Worm (Caenorhabditis elegans) whole organism, L2 larva: ENCODE results near the gene Y55B1BR.8.

Source experiments
- C34F6.9 ChIP-seq: fragments of 150-350 bp; optimal IDR thresholded peaks from 2 replicates; lab custom pipeline; 2014; ENCODE audit warnings: missing biosample characterization, missing genetic modification characterization
- F13H6.1 ChIP-seq: sonication (generic microtip); optimal IDR thresholded peaks from 2 replicates; lab custom pipeline; 2016; ENCODE audit warnings: missing genetic modification characterization, missing compliant biosample characterization
- R02D3.7 ChIP-seq: fragments of 150-350 bp; optimal IDR thresholded peaks from 2 replicates; lab custom pipeline; 2014; ENCODE audit warnings: missing biosample characterization, missing genetic modification characterization
- Y55F3AM.14 ChIP-seq: fragments of 200-800 bp; sonication (Bioruptor generic); optimal IDR thresholded peaks from 2 replicates; lab custom pipeline; 2018; ENCODE audit warnings: mild to moderate bottlenecking, missing genetic modification characterization, missing compliant biosample characterization
- ZK546.5 ChIP-seq: sonication (generic microtip); optimal IDR thresholded peaks from 2 replicates; lab custom pipeline; 2017; ENCODE audit warnings: missing biosample characterization, missing genetic modification characterization
- alr-1 ChIP-seq: fragments of 150-350 bp; optimal IDR thresholded peaks from 2 replicates; lab custom pipeline; 2014; ENCODE audit warnings: missing biosample characterization, missing genetic modification characterization
- aly-2 ChIP-seq: fragments of 150-350 bp; optimal IDR thresholded peaks from 2 replicates; lab custom pipeline; 2014; ENCODE audit warnings: missing biosample characterization, missing genetic modification characterization
- blmp-1 ChIP-seq: sonication (generic microtip); optimal IDR thresholded peaks from 2 replicates; lab custom pipeline; 2017; ENCODE audit warnings: missing genetic modification characterization, mild to moderate bottlenecking, missing compliant biosample characterization, antibody characterized with exemption, moderate library complexity; ENCODE audit not compliant: insufficient read depth
- ceh-16 ChIP-seq: fragments of 150-350 bp; optimal IDR thresholded peaks from 2 replicates; lab custom pipeline; 2014; ENCODE audit warnings: missing biosample characterization, missing genetic modification characterization
- crh-2 ChIP-seq: sonication (generic microtip); optimal IDR thresholded peaks from 2 replicates; lab custom pipeline; 2017; ENCODE audit warnings: missing biosample characterization, missing genetic modification characterization
- dmd-4 ChIP-seq: sonication (generic microtip); optimal IDR thresholded peaks from 2 replicates; lab custom pipeline; 2017; ENCODE audit warnings: missing biosample characterization, missing genetic modification characterization
- egl-27 ChIP-seq: sonication (generic microtip); optimal IDR thresholded peaks from 3 replicates; lab custom pipeline; 2017; ENCODE audit warnings: missing biosample characterization, missing genetic modification reagents, missing genetic modification characterization
- elt-1 ChIP-seq: fragments of 150-350 bp; optimal IDR thresholded peaks from 2 replicates; lab custom pipeline; 2014; ENCODE audit warnings: missing biosample characterization, missing genetic modification characterization
- fos-1 ChIP-seq: fragments of 150-350 bp; optimal IDR thresholded peaks from 2 replicates; lab custom pipeline; 2014; ENCODE audit warnings: missing biosample characterization, missing genetic modification characterization
- lin-11 ChIP-seq: fragments of 150-350 bp; sonication (generic microtip); optimal IDR thresholded peaks from 2 replicates; lab custom pipeline; 2014; ENCODE audit warnings: missing biosample characterization, missing genetic modification characterization, inconsistent platforms, mixed read lengths
- lin-39 ChIP-seq: fragments of 150-350 bp; optimal IDR thresholded peaks from 2 replicates; lab custom pipeline; 2014; ENCODE audit warnings: missing biosample characterization, missing genetic modification reagents, missing genetic modification characterization
- lsy-2 ChIP-seq, 2 experiments: fragments of 150-350 bp in 1 of 2; sonication (generic microtip) in 1 of 2; optimal IDR thresholded peaks; 2 replicates each; lab custom pipeline; 2014 to 2017; ENCODE audit warnings: missing biosample characterization in 2 of 2, missing genetic modification characterization in 2 of 2
- mab-5 ChIP-seq: fragments of 150-350 bp; optimal IDR thresholded peaks from 2 replicates; lab custom pipeline; 2014; ENCODE audit warnings: missing biosample characterization, missing genetic modification characterization
- mbf-1 ChIP-seq: sonication (generic microtip); optimal IDR thresholded peaks from 2 replicates; lab custom pipeline; 2017; ENCODE audit warnings: missing biosample characterization, missing genetic modification characterization
- mdl-1 ChIP-seq, 2 experiments: fragments of 150-350 bp in 1 of 2; sonication (generic microtip) in 1 of 2; optimal IDR thresholded peaks; 2 replicates each; lab custom pipeline; 2017; ENCODE audit warnings: missing biosample characterization in 2 of 2, missing genetic modification characterization in 2 of 2
- nhr-10 ChIP-seq: sonication (generic microtip); optimal IDR thresholded peaks from 2 replicates; lab custom pipeline; 2017; ENCODE audit warnings: missing biosample characterization, missing genetic modification characterization
- nhr-11 ChIP-seq: fragments of 150-350 bp; optimal IDR thresholded peaks from 2 replicates; lab custom pipeline; 2014; ENCODE audit warnings: missing biosample characterization, missing genetic modification characterization
- nhr-12 ChIP-seq: fragments of 150-350 bp; optimal IDR thresholded peaks from 2 replicates; lab custom pipeline; 2014; ENCODE audit warnings: missing biosample characterization, missing genetic modification characterization
- nhr-129 ChIP-seq: fragments of 150-350 bp; optimal IDR thresholded peaks from 2 replicates; lab custom pipeline; 2014; ENCODE audit warnings: missing biosample characterization, missing genetic modification characterization
- nhr-23 ChIP-seq: fragments of 150-350 bp; optimal IDR thresholded peaks from 2 replicates; lab custom pipeline; 2014; ENCODE audit warnings: missing biosample characterization, missing genetic modification reagents, missing genetic modification characterization
- nhr-237 ChIP-seq: fragments of 150-350 bp; optimal IDR thresholded peaks from 2 replicates; lab custom pipeline; 2014; ENCODE audit warnings: missing biosample characterization, missing genetic modification characterization
- nhr-25 ChIP-seq: fragments of 150-350 bp; sonication (generic microtip); optimal IDR thresholded peaks from 3 replicates; lab custom pipeline; 2014; ENCODE audit warnings: missing biosample characterization, missing genetic modification characterization
- nhr-6 ChIP-seq: fragments of 150-350 bp; optimal IDR thresholded peaks from 2 replicates; lab custom pipeline; 2014; ENCODE audit warnings: missing biosample characterization, missing genetic modification characterization
- sem-4 ChIP-seq: fragments of 150-350 bp; optimal IDR thresholded peaks from 2 replicates; lab custom pipeline; 2014; ENCODE audit warnings: missing biosample characterization, missing genetic modification reagents, missing genetic modification characterization
- skn-1 ChIP-seq: sonication (generic microtip); optimal IDR thresholded peaks from 2 replicates; lab custom pipeline; 2017; ENCODE audit warnings: missing biosample characterization, missing genetic modification characterization
- sma-3 ChIP-seq: sonication (generic microtip); optimal IDR thresholded peaks from 2 replicates; lab custom pipeline; 2016; ENCODE audit warnings: missing genetic modification reagents, missing genetic modification characterization, missing compliant biosample characterization
- sma-9 ChIP-seq, 2 experiments: fragments of 150-350 bp in 1 of 2; sonication (generic microtip) in 1 of 2; optimal IDR thresholded peaks; 2 replicates each; lab custom pipeline; 2014 to 2016; ENCODE audit warnings: missing genetic modification characterization in 2 of 2, mild to moderate bottlenecking in 1 of 2, missing biosample characterization in 1 of 2, missing compliant biosample characterization in 1 of 2, missing genetic modification reagents in 1 of 2, moderate library complexity in 1 of 2
- snpc-4 ChIP-seq: fragments of 150-350 bp; optimal IDR thresholded peaks from 2 replicates; lab custom pipeline; 2014; ENCODE audit warnings: missing biosample characterization, missing genetic modification characterization
- unc-39 ChIP-seq: fragments of 150-350 bp; optimal IDR thresholded peaks from 2 replicates; lab custom pipeline; 2014; ENCODE audit warnings: missing biosample characterization, missing genetic modification characterization
- unc-55 ChIP-seq: fragments of 150-350 bp; sonication (generic microtip); optimal IDR thresholded peaks from 3 replicates; lab custom pipeline; 2014; ENCODE audit warnings: missing biosample characterization, missing genetic modification reagents, missing genetic modification characterization
- unc-62 ChIP-seq: fragments of 150-350 bp; optimal IDR thresholded peaks from 2 replicates; lab custom pipeline; 2014; ENCODE audit warnings: missing biosample characterization, missing genetic modification reagents, missing genetic modification characterization
- zag-1 ChIP-seq: fragments of 150-350 bp; optimal IDR thresholded peaks from 2 replicates; lab custom pipeline; 2014; ENCODE audit warnings: missing biosample characterization, missing genetic modification characterization
- ztf-11 ChIP-seq: sonication (generic microtip); optimal IDR thresholded peaks from 2 replicates; lab custom pipeline; 2017; ENCODE audit warnings: missing biosample characterization, missing genetic modification characterization
- ztf-4 ChIP-seq: fragments of 150-350 bp; optimal IDR thresholded peaks from 2 replicates; lab custom pipeline; 2014; ENCODE audit warnings: missing biosample characterization, missing genetic modification characterization

Y55B1BR.8 gene

DNA sequence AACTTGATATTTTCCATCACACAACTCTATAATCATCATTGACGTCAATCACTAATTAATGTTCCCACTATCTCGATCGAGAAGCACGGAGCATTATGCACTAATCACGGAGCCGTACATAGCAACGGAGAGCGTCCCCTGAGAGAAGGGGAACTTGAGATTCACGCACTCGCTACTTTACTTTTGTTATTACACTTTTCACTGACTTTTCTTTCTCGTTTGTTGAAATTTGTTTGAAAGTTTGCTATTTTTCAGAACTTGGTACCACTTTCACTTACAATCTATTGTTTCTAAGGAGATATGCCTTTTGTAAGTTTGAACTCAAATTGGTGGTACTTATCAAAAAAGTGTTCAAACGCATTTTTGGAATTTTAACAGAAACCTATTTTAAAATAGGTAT, at the start of gene Y55B1BR.8:
Gene Y55B1BR.8 (plus strand): TSS at position 301 of the 400 bp plus-strand sequence.
- TF ChIP-seq crh-2 (tag; lab: Kevin White, UChicago): no peak
- no peak for TF ChIP-seq unc-39 (tag; lab: Kevin White, UChicago)
- TF ChIP-seq mdl-1 (tag; optimal IDR thresholded peaks at IDR 0.05; lab: Kevin White, UChicago): no peak
- TF ChIP-seq F13H6.1 (tag; lab: Kevin White, UChicago): no peak
- TF ChIP-seq lsy-2 (tag; optimal IDR thresholded peaks at IDR 0.05; lab: Kevin White, UChicago): no peak
- TF ChIP-seq lin-39: no peak
- TF ChIP-seq sma-9 (GFP tag; optimal IDR thresholded peaks at IDR 0.05; lab: Kevin White, UChicago): no peak
- TF ChIP-seq sma-9 (tag; optimal IDR thresholded peaks at IDR 0.05; lab: Kevin White, UChicago): no peak
- TF ChIP-seq ztf-4 (tag; lab: Kevin White, UChicago): no peak
- no peak for TF ChIP-seq sem-4 (tag; lab: Kevin White, UChicago)
- TF ChIP-seq sma-3: no peak

DNA sequence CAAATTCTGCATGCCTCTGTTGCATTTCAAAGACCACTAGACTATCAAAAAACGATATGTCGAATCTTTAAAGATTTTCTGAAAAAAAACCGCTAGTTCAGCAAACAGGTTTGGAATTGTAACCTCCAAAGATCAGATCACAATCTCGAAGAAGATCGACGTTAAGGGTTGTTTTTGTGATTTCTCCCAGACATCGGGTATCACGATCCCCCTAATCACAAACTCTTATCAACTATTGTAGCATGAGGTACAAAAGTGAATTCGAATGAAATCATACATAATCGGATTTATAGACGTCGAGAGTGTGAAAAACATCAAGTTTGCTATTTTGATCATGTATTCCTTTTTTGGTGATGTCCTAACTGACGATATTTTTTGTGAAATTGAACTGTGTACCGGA, 43.3 kb upstream of the Y55B1BR.8 start:
- TF ChIP-seq unc-62 (GFP tag; lab: Kevin White, UChicago) (no peak), C34F6.9 (tag; lab: Kevin White, UChicago) (no peak), nhr-237 (no peak), aly-2 (tag; lab: Kevin White, UChicago) (no peak), egl-27 (tag; lab: Kevin White, UChicago) (no peak), lin-11 (no peak), zag-1 (tag; lab: Kevin White, UChicago) (no peak), ceh-16 (tag; lab: Kevin White, UChicago) (no peak), elt-1 (tag; lab: Kevin White, UChicago) (no peak), ztf-4 (tag; lab: Kevin White, UChicago) (no peak)

DNA sequence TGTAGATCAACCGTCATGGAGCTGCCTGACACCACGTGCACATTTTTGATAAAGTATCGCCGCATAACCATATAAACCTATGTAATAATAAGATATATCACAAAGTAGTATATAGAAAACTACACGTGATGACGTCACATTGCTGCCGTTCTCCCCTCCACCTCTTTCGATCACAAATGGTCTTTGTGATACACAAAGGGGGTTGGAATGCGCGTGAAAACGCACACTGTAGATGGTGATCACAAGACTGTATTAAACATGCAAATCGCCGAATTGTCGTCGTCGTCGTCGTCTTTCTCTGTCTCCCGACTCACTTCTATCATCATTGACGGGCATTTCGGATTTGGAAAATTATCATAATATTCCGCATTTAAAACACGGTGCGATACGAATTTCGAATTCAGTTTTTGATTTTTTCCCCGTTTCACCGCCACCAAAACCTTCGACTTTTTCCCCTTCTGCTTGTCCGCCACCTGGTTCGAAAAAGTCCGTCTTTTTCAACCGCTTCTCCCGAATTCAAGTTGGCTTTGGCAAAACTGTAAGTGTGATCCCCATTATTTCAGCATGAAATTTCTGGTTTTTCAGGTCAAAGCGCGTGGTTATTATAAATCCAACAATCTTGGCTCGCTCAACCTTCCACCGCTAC, 41.9 kb upstream of the Y55B1BR.8 start, which contains the start of the genes Y55B1BL.1 and Y55B1BL.2:
Gene Y55B1BL.1 (plus strand): TSS at position 217 of the 646 bp plus-strand sequence.
Gene Y55B1BL.2 (plus strand): TSS at position 596 of the 646 bp plus-strand sequence.
- no peak for TF ChIP-seq mbf-1
- peak; percentile 40 for TF ChIP-seq nhr-25 (tag; lab: Kevin White, UChicago)
- peak; percentile 19 for TF ChIP-seq nhr-129
- TF ChIP-seq, all 48 proteins: peak for 2

DNA sequence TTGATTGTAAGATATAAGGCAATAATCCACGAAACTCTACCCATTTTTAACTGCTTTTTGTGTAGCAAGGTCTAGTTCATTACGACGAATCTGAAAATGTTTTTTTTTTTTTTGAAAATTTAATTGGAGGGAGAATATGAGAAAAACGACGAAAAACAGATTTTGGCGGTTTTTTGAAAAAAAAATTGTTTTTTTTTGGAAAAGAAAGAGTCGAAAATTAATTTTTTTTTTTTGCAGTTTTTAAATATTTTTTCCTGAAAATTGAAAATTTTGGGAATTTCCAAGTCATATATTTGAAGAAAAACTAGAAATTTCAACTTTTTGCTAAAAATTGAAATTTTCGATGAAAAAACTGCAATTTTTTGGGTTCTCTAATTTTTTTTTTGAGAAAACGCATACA, 25.6 kb upstream of the Y55B1BR.8 start, which contains the start of gene stim-1:
Gene stim-1 (minus strand): TSS at position 101 of the 400 bp plus-strand sequence.
- TF ChIP-seq crh-2 (tag; lab: Kevin White, UChicago) (no peak), ZK546.5 (tag; lab: Kevin White, UChicago) (no peak), nhr-12 (tag; lab: Kevin White, UChicago) (no peak), mab-5 (no peak), nhr-11 (tag; lab: Kevin White, UChicago) (no peak), ztf-11 (tag; lab: Kevin White, UChicago) (no peak), nhr-25 (tag; lab: Kevin White, UChicago) (no peak), dmd-4 (tag; lab: Kevin White, UChicago) (no peak), F13H6.1 (tag; lab: Kevin White, UChicago) (no peak), nhr-10 (tag; lab: Kevin White, UChicago) (no peak), nhr-6 (tag; lab: Kevin White, UChicago) (no peak), mdl-1 (tag; optimal IDR thresholded peaks at IDR 0.05; lab: Kevin White, UChicago) (no peak)

DNA sequence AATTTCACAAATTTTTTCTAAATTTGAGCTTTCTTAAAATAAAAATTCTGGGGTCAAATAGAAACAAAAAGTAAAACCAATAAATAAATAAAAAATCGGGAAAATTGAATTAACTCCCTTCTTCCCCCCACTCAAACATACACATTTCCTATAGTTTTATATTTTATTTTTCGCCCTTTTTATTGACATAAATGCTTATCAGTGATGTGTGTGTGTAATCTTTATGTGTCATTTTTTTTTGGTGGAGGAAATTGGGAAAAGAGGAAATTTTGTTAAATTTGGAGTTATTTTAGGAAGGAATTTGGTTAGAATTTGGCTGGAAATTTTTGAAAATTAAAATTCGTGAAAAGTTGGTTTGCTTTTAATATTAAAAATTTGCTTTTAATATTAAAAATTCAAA, 21.6 kb upstream of the Y55B1BR.8 start:
- TF ChIP-seq lsy-2 (tag; optimal IDR thresholded peaks at IDR 0.05; lab: Kevin White, UChicago) (no peak), fos-1 (peak; percentile 87)

DNA sequence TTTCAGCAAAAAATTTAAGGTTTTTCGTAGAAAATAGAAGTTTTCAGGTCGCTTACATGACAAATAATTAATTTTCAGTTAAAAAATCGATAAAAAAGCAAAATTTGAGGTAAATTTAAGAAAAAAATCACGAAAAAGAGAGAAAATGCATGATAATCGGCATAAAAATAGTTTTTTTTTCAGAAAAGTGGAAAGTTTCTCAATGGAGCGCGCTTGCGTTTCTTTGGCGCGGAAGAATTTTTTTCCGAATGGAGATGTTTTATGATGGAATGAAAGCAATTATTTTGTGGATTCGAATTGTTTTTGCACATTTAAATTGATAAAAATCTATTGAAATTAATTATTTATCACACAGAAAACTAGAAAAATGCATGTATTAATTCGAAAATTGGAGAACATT, 20.3 kb upstream of the Y55B1BR.8 start:
- TF ChIP-seq F13H6.1 (tag; lab: Kevin White, UChicago): no peak
- TF ChIP-seq sma-9 (GFP tag; optimal IDR thresholded peaks at IDR 0.05; lab: Kevin White, UChicago): no peak
- no peak for TF ChIP-seq sma-9 (tag; optimal IDR thresholded peaks at IDR 0.05; lab: Kevin White, UChicago)
- TF ChIP-seq C34F6.9 (tag; lab: Kevin White, UChicago): peak; percentile 5
- no peak for TF ChIP-seq mab-5
- TF ChIP-seq R02D3.7 (tag; lab: Kevin White, UChicago): no peak
- no peak for TF ChIP-seq Y55F3AM.14
- TF ChIP-seq nhr-129: no peak
- no peak for TF ChIP-seq nhr-10 (tag; lab: Kevin White, UChicago)
- no peak for TF ChIP-seq snpc-4
- no peak for TF ChIP-seq ztf-11 (tag; lab: Kevin White, UChicago)
- no peak for TF ChIP-seq fos-1
- TF ChIP-seq egl-27 (tag; lab: Kevin White, UChicago): no peak
- no peak for TF ChIP-seq nhr-6 (tag; lab: Kevin White, UChicago)
- no peak for TF ChIP-seq lin-11
- no peak for TF ChIP-seq lin-39
- TF ChIP-seq mdl-1 (tag; optimal IDR thresholded peaks at IDR 0.05; lab: Kevin White, UChicago): no peak
- no peak for TF ChIP-seq alr-1 (tag; lab: Kevin White, UChicago)
- no peak for TF ChIP-seq skn-1 (tag; lab: Kevin White, UChicago)
- TF ChIP-seq lsy-2 (tag; optimal IDR thresholded peaks at IDR 0.05; lab: Kevin White, UChicago): peak in 1 of 2 experiments; percentile 20
- TF ChIP-seq mbf-1: no peak
- TF ChIP-seq aly-2 (tag; lab: Kevin White, UChicago): no peak
- no peak for TF ChIP-seq blmp-1 (tag; lab: Kevin White, UChicago)
- TF ChIP-seq zag-1 (tag; lab: Kevin White, UChicago): no peak
- TF ChIP-seq unc-55 (GFP tag; lab: Kevin White, UChicago): peak; percentile 23
- no peak for TF ChIP-seq nhr-23 (tag; lab: Kevin White, UChicago)
